Worm (Caenorhabditis elegans) whole organism, L4 larva: ENCODE measurements around the gene K03B4.2.

ENCODE experiments used
- dpl-1 ChIP-seq: fragments of 150-350 bp; optimal IDR thresholded peaks from 2 replicates; lab custom pipeline; 2014; ENCODE audit warnings: missing biosample characterization, missing genetic modification reagents, missing genetic modification characterization
- snpc-4 ChIP-seq: fragments of 150-350 bp; optimal IDR thresholded peaks from 2 replicates; lab custom pipeline; 2014; ENCODE audit warnings: missing biosample characterization, missing genetic modification characterization

- no peak for TF ChIP-seq dpl-1
- no peak for TF ChIP-seq snpc-4
Measured at ce11 chrV:4667062-4667461, 20.7 kb upstream of the K03B4.2 start.
